Worm (Caenorhabditis elegans) whole organism, L4 larva: ENCODE measurements around the gene R11D1.3.

Experiments
- daf-12 ChIP-seq: fragments of 150-350 bp; optimal IDR thresholded peaks from 2 replicates; lab custom pipeline; 2014; ENCODE audit warnings: missing biosample characterization, missing genetic modification reagents, missing genetic modification characterization
- fkh-10 ChIP-seq: fragments of 150-350 bp; optimal IDR thresholded peaks from 2 replicates; lab custom pipeline; 2014; ENCODE audit warnings: missing biosample characterization, missing genetic modification reagents, missing genetic modification characterization
- fos-1 ChIP-seq: fragments of 150-350 bp; optimal IDR thresholded peaks from 2 replicates; lab custom pipeline; 2014; ENCODE audit warnings: missing biosample characterization, missing genetic modification characterization
- lin-39 ChIP-seq: fragments of 150-350 bp; optimal IDR thresholded peaks from 2 replicates; lab custom pipeline; 2014; ENCODE audit warnings: missing biosample characterization, missing genetic modification reagents, missing genetic modification characterization
- mes-2 ChIP-seq: sonication (generic microtip); optimal IDR thresholded peaks from 2 replicates; lab custom pipeline; 2016; ENCODE audit warnings: missing genotype, mild to moderate bottlenecking, missing genetic modification characterization, missing compliant biosample characterization; ENCODE audit not compliant: poor library complexity, severe bottlenecking
- mxl-2 ChIP-seq: fragments of 200-800 bp; sonication (Bioruptor generic); conservative IDR thresholded peaks from 2 replicates; pipeline ENCODE4 v1.3.6; 2022; ENCODE audit warnings: missing genetic modification reagents, missing genetic modification characterization, missing compliant biosample characterization
- nhr-25 ChIP-seq: sonication (generic microtip); optimal IDR thresholded peaks from 2 replicates; lab custom pipeline; 2017; ENCODE audit warnings: missing genetic modification characterization, mild to moderate bottlenecking, missing compliant biosample characterization, antibody characterized with exemption, moderate library complexity, borderline replicate concordance; ENCODE audit not compliant: insufficient read depth
- nhr-77 ChIP-seq: fragments of 150-350 bp; optimal IDR thresholded peaks from 2 replicates; lab custom pipeline; 2014; ENCODE audit warnings: missing biosample characterization, missing genetic modification characterization
- php-3 ChIP-seq: fragments of 200-800 bp; sonication (Bioruptor generic); IDR thresholded peaks from 2 replicates; pipeline ENCODE4 v1.3.6; 2022; ENCODE audit warnings: missing genetic modification reagents, missing genetic modification characterization, missing compliant biosample characterization

ce11 chrV:12704077-12704476, 7.8 kb downstream of the R11D1.3 start, which contains the start of gene R11D1.1:
- no peak for TF ChIP-seq lin-39
- TF ChIP-seq php-3, result no peak
- TF ChIP-seq fkh-10 (GFP tag; lab: Kevin White, UChicago), result no peak
- no peak for TF ChIP-seq nhr-77 (tag; lab: Kevin White, UChicago)
- TF ChIP-seq mxl-2 (GFP tag; lab: Robert Waterston, UW), result no peak
- TF ChIP-seq nhr-25 (tag; lab: Kevin White, UChicago), result no peak
- TF ChIP-seq daf-12 (tag; lab: Kevin White, UChicago), result no peak
- no peak for TF ChIP-seq mes-2 (tag; lab: Kevin White, UChicago)
- no peak for TF ChIP-seq fos-1 (tag; lab: Kevin White, UChicago)
